Worm (Caenorhabditis elegans): Measurements from ENCODE around the gene str-176.
A peak's percentile ranks its signal among the peaks of the same experiment; 100 is the strongest.

str-176 gene

DNA sequence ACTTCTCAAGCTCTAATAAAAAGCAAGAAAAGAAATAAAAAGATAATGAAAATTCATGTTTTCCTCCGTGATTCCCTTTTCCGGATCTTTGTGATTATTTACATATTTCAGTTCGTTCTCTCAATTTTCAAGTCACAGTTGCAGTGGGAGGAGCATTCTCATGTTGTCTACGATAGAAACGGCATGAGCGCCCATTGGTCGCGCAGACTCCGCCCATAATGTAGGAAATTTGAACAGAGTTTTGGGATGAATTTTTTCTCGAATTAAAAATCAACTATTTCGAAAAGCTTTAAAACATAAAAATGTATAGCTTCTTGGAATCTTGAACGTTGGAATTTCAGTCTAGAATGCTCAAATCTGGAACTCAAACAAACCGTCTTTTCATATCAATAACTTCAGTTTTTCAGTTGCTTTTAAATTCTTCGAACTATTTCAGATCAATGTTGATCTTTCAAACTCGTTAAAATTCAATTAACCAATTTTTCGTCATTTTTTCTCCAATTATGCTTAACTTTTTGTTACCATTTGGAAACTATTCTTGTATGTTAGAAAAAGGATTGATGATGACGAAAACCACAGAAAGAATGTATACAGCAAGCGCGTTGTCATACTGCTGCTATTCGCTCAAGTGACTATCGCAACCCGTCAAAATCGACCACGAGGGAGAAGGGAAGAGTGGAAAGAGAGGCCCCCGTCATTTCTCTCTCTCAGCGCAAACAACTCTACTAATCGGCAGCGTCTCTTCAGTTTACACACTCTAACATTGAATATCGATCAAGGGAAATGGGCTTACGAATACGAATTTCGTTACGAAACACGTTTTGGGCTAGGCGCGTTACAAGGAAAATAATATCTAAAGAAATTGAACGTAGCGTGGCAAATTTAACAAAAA is 31.8 kb downstream of the str-176 start (continued):
- TF ChIP-seq fkh-6 (tag; optimal IDR thresholded peaks at IDR 0.05) (no peak), unc-55 (GFP tag; optimal IDR thresholded peaks at IDR 0.05) (peak; percentile 51), rnt-1 (tag; optimal IDR thresholded peaks at IDR 0.05) (no peak), npax-4 (tag; optimal IDR thresholded peaks at IDR 0.05) (no peak)

DNA sequence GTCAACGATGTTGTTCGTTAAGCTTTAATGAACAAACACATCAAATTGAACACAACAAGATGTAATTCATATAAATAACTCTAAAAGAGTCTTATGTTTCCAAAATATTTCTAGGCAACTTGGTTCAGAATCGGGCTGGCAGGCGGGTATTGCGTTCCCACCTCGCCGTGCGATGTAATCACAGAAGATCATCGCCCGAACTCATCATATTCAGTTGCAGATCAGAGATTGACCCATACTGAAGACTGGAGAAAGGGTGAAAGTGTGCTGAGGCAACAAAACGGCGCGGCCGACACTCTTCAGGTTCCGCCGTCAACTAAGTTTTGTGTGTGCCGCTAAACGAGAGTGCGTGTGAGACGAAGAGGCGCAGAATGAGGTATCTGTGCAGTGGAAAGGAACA is 35.1 kb downstream of the str-176 start:
- peak; percentile 37 for TF ChIP-seq unc-42 (tag; optimal IDR thresholded peaks at IDR 0.05)
- TF ChIP-seq pax-1 (tag; optimal IDR thresholded peaks at IDR 0.05) = no peak
- TF ChIP-seq C38D4.7 (GFP tag; optimal IDR thresholded peaks at IDR 0.05) = peak; percentile 27
- peak; percentile 49 for TF ChIP-seq syd-9 (tag; optimal IDR thresholded peaks at IDR 0.05)
- peak; percentile 96 for TF ChIP-seq ama-1 (optimal IDR thresholded peaks at IDR 0.05)
- no peak for TF ChIP-seq pag-3 (tag; optimal IDR thresholded peaks at IDR 0.05; ENCODE audit: borderline replicate concordance)
- TF ChIP-seq rnt-1 (tag; optimal IDR thresholded peaks at IDR 0.05) = peak; percentile 42
- peak; percentile 32 for TF ChIP-seq hlh-30 (tag; optimal IDR thresholded peaks at IDR 0.05; ENCODE audit: insufficient read depth)
- peak; percentile 68 for TF ChIP-seq tbx-2 (tag; optimal IDR thresholded peaks at IDR 0.05)
- TF ChIP-seq che-1 (tag; optimal IDR thresholded peaks at IDR 0.05) = peak; percentile 28
- no peak for TF ChIP-seq pha-2 (tag; optimal IDR thresholded peaks at IDR 0.05)
- peak; percentile 19 for TF ChIP-seq ref-2 (tag; optimal IDR thresholded peaks at IDR 0.05)
- peak; percentile 27 for TF ChIP-seq ceh-18 (tag; optimal IDR thresholded peaks at IDR 0.05)
- TF ChIP-seq nhr-11 (tag; optimal IDR thresholded peaks at IDR 0.05) = no peak
- no peak for TF ChIP-seq npax-4 (tag; optimal IDR thresholded peaks at IDR 0.05)
- TF ChIP-seq ceh-31 (tag; optimal IDR thresholded peaks at IDR 0.05) = peak; percentile 21
- peak; percentile 7 for TF ChIP-seq pat-9 (tag; optimal IDR thresholded peaks at IDR 0.05)
- TF ChIP-seq dve-1 (tag; optimal IDR thresholded peaks at IDR 0.05) = peak; percentile 52
- no peak for TF ChIP-seq ttx-3 (tag; optimal IDR thresholded peaks at IDR 0.05)
- TF ChIP-seq elt-2 (tag; optimal IDR thresholded peaks at IDR 0.05) = peak; percentile 52
- peak; percentile 22 for TF ChIP-seq K02D7.2 (tag; optimal IDR thresholded peaks at IDR 0.05)
- TF ChIP-seq unc-55 (GFP tag; optimal IDR thresholded peaks at IDR 0.05) = peak; percentile 5
- TF ChIP-seq ceh-34 (tag; optimal IDR thresholded peaks at IDR 0.05) = peak; percentile 34
- peak; percentile 40 for TF ChIP-seq nfya-1 (tag; optimal IDR thresholded peaks at IDR 0.05)

DNA sequence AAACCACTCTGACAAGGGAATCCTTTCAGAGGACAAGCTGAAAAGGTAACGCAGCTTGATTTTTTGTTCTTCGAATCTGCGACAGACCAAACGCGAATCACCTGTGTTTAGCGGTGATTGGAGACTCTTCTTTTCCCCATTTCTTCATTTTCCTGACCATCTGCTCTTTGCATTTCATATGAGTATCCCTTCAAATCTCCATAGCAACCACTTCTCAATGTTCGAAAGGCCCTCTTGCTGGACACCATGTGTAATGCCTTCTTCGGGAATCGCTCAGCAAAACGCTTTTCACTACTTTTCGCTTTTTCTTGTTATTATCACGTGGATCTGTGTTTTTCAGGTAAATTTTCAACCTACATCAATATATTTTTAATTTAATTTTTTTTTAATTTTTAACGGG is 37.1 kb downstream of the str-176 start, which contains the start of the genes T26A8.3 and tmem-231:
Gene T26A8.3 (minus strand): TSS at position 101 of the 400 bp plus-strand sequence.
Gene tmem-231 (plus strand): TSS at position 249 of the 400 bp plus-strand sequence.
- TF ChIP-seq pax-1 (tag; optimal IDR thresholded peaks at IDR 0.05) (no peak), zip-5 (tag; optimal IDR thresholded peaks at IDR 0.05) (no peak), ets-4 (tag; optimal IDR thresholded peaks at IDR 0.05) (no peak), sox-4 (tag; optimal IDR thresholded peaks at IDR 0.05) (no peak), C08G9.2 (tag; optimal IDR thresholded peaks at IDR 0.05) (no peak), ttx-3 (tag; optimal IDR thresholded peaks at IDR 0.05) (no peak)

DNA sequence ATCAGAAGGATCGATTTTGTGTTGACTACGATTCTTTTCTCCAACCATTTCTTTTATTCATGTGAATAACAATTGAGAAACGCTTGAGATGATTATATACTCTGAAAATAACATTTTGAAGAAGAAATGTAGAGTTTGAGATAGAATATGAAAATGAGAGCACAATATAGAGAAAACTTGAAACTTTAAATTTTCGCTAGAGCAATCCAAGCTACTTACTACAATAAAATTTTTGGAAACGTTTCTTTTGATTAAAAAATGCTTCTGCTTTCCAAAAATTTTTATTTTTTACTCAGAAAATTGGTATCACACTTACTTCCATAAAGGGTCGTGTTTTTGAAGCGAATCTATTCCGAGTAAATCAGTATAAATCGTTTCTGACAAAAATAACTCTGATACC is 42.7 kb downstream of the str-176 start, which contains the start of gene M116.5:
Gene M116.5 (minus strand): TSS at position 101 of the 400 bp plus-strand sequence.
- TF ChIP-seq pros-1 (tag; optimal IDR thresholded peaks at IDR 0.05) (no peak), dve-1 (tag; optimal IDR thresholded peaks at IDR 0.05) (no peak), hlh-30 (tag; optimal IDR thresholded peaks at IDR 0.05; ENCODE audit: insufficient read depth) (no peak), ceh-18 (tag; optimal IDR thresholded peaks at IDR 0.05) (no peak), ceh-30 (tag; optimal IDR thresholded peaks at IDR 0.05) (no peak), nhr-232 (tag; optimal IDR thresholded peaks at IDR 0.05) (no peak), K09A11.1 (tag; optimal IDR thresholded peaks at IDR 0.05; ENCODE audit: insufficient read depth) (no peak), ceh-19 (GFP tag; optimal IDR thresholded peaks at IDR 0.05) (no peak), pqm-1 (tag; optimal IDR thresholded peaks at IDR 0.05) (no peak), unc-86 (tag; optimal IDR thresholded peaks at IDR 0.05) (no peak), lim-6 (tag; optimal IDR thresholded peaks at IDR 0.05) (no peak), elt-2 (tag; optimal IDR thresholded peaks at IDR 0.05) (no peak), hlh-13 (GFP tag; optimal IDR thresholded peaks at IDR 0.05) (no peak), fax-1 (tag; optimal IDR thresholded peaks at IDR 0.05) (no peak)

All from whole organism, late embryonic.